Worm (Caenorhabditis elegans): ENCODE data around the gene let-754.

- TF ChIP-seq Y116A8C.19 (tag; optimal IDR thresholded peaks at IDR 0.05; ENCODE audit: borderline replicate concordance) = no peak
- TF ChIP-seq snpc-4 (tag; optimal IDR thresholded peaks at IDR 0.05) = no peak
- no peak for TF ChIP-seq efl-1 (optimal IDR thresholded peaks at IDR 0.05)
- no peak for TF ChIP-seq efl-1 (GFP tag; optimal IDR thresholded peaks at IDR 0.05 in 1 of 2)
- no peak for TF ChIP-seq nhr-28 (tag; optimal IDR thresholded peaks at IDR 0.05)
- TF ChIP-seq mep-1 (tag; optimal IDR thresholded peaks at IDR 0.05) = no peak
- TF ChIP-seq ces-1 (GFP tag; optimal IDR thresholded peaks at IDR 0.05) = no peak
- TF ChIP-seq jun-1 (tag; optimal IDR thresholded peaks at IDR 0.05) = no peak
- TF ChIP-seq skn-1 (tag; optimal IDR thresholded peaks at IDR 0.05) = no peak
- no peak for TF ChIP-seq nhr-237 (tag; optimal IDR thresholded peaks at IDR 0.05)
- TF ChIP-seq fkh-10 (GFP tag; optimal IDR thresholded peaks at IDR 0.05) = no peak
- peak; percentile 45 for TF ChIP-seq ama-1 (optimal IDR thresholded peaks at IDR 0.05)
- TF ChIP-seq unc-62 (GFP tag; optimal IDR thresholded peaks at IDR 0.05) = no peak
These were observed 24.1 kb upstream of the let-754 start for ce11 chrIII:7977224-7977623.
